Fruit fly (Drosophila melanogaster) whole organism, embryonic: ENCODE measurements around the gene CG33282.

ENCODE experiments used
- Atf-2 ChIP-seq: fragments of 200-800 bp; sonication (Bioruptor generic); optimal IDR thresholded peaks from 2 replicates; lab custom pipeline; 2016; ENCODE audit warnings: missing biosample characterization, missing genetic modification characterization
- CG10274 ChIP-seq: fragments of 200-800 bp; sonication (Bioruptor generic); optimal IDR thresholded peaks from 3 replicates; lab custom pipeline; 2017; ENCODE audit warnings: missing biosample characterization, mild to moderate bottlenecking, missing genetic modification characterization
- CG11247 ChIP-seq: fragments of 200-800 bp; sonication (Bioruptor generic); IDR thresholded peaks from 2 replicates; pipeline ENCODE4 v1.3.6; 2022; ENCODE audit warnings: missing biosample characterization, missing genetic modification characterization
- CG11456 ChIP-seq: fragments of 200-800 bp; sonication (Bioruptor generic); IDR thresholded peaks from 3 replicates; pipeline ENCODE4 v1.3.6; 2022; ENCODE audit warnings: missing biosample characterization, missing genetic modification characterization
- CG12219 ChIP-seq: fragments of 200-800 bp; sonication (Bioruptor generic); optimal IDR thresholded peaks from 3 replicates; lab custom pipeline; 2018; ENCODE audit warnings: missing biosample characterization, mild to moderate bottlenecking, missing genetic modification characterization
- CG13624 ChIP-seq: fragments of 200-800 bp; sonication (Bioruptor generic); optimal IDR thresholded peaks from 2 replicates; lab custom pipeline; 2016; ENCODE audit warnings: missing biosample characterization, missing genetic modification characterization
- CG14667 ChIP-seq: fragments of 200-800 bp; sonication (Bioruptor generic); IDR thresholded peaks from 2 replicates; pipeline ENCODE4 v1.3.6; 2022; ENCODE audit warnings: missing biosample characterization, missing genetic modification characterization
- CG14965 ChIP-seq: fragments of 200-800 bp; sonication (Bioruptor generic); optimal IDR thresholded peaks from 2 replicates; lab custom pipeline; 2016; ENCODE audit warnings: missing biosample characterization, missing genetic modification characterization, borderline replicate concordance
- CG15011 ChIP-seq: fragments of 200-800 bp; sonication (Bioruptor generic); optimal IDR thresholded peaks from 3 replicates; lab custom pipeline; 2018; ENCODE audit warnings: missing biosample characterization, mild to moderate bottlenecking, missing genetic modification characterization
- CG1529 ChIP-seq: fragments of 200-800 bp; sonication (Bioruptor generic); optimal IDR thresholded peaks from 3 replicates; lab custom pipeline; 2018; ENCODE audit warnings: missing biosample characterization, missing genetic modification characterization
- CG30403 ChIP-seq: fragments of 200-800 bp; sonication (Bioruptor generic); optimal IDR thresholded peaks from 3 replicates; lab custom pipeline; 2016; ENCODE audit warnings: missing biosample characterization, missing genetic modification characterization
- CG4404 ChIP-seq: fragments of 200-800 bp; sonication (Bioruptor generic); IDR thresholded peaks from 2 replicates; pipeline ENCODE4 v1.3.6; 2022; ENCODE audit warnings: missing biosample characterization, missing genetic modification characterization
- CG4707 ChIP-seq: fragments of 200-800 bp; sonication (Bioruptor generic); optimal IDR thresholded peaks from 2 replicates; lab custom pipeline; 2018; ENCODE audit warnings: missing biosample characterization, mild to moderate bottlenecking, missing genetic modification characterization, moderate library complexity
- CG5180 ChIP-seq: fragments of 200-800 bp; sonication (Bioruptor generic); optimal IDR thresholded peaks from 3 replicates; lab custom pipeline; 2017; ENCODE audit warnings: missing biosample characterization, missing genetic modification characterization, mild to moderate bottlenecking, moderate library complexity, missing genetic modification reagents
- CG6272 ChIP-seq: fragments of 200-800 bp; sonication (Bioruptor generic); IDR thresholded peaks from 2 replicates; pipeline ENCODE4 v1.3.6; 2022; ENCODE audit warnings: missing biosample characterization, missing genetic modification characterization
- CG6854 ChIP-seq: fragments of 200-800 bp; sonication (Bioruptor generic); optimal IDR thresholded peaks from 3 replicates; lab custom pipeline; 2017; ENCODE audit warnings: missing biosample characterization, mild to moderate bottlenecking, missing genetic modification characterization
- CG7987 ChIP-seq: fragments of 200-800 bp; sonication (Bioruptor generic); optimal IDR thresholded peaks from 2 replicates; lab custom pipeline; 2018; ENCODE audit warnings: missing biosample characterization, mild to moderate bottlenecking, missing genetic modification characterization, moderate library complexity
- CG8290 ChIP-seq, 3 experiments: fragments of 200-800 bp; sonication (Bioruptor generic); optimal IDR thresholded peaks; 2 replicates each; lab custom pipeline; 2016 to 2019; ENCODE audit warnings: missing biosample characterization in 3 of 3, missing genetic modification characterization in 3 of 3, mild to moderate bottlenecking in 2 of 3, moderate library complexity in 1 of 3
- Dfd ChIP-seq, 2 experiments: fragments of >200 bp; optimal IDR thresholded peaks; 2 replicates each; lab custom pipeline; 2017; ENCODE audit warnings: missing biosample characterization in 2 of 2, missing genetic modification characterization in 2 of 2
- E2f1 ChIP-seq: fragments of 200-800 bp; sonication (Bioruptor generic); IDR thresholded peaks from 2 replicates; pipeline ENCODE4 v1.3.6; 2022; ENCODE audit warnings: missing biosample characterization, missing genetic modification characterization
- Elba2 ChIP-seq: fragments of 200-800 bp; sonication (Bioruptor generic); optimal IDR thresholded peaks from 3 replicates; lab custom pipeline; 2016; ENCODE audit warnings: missing biosample characterization, missing genetic modification characterization
- GATAe ChIP-seq: fragments of 200-800 bp; sonication (Bioruptor generic); conservative IDR thresholded peaks from 2 replicates; pipeline ENCODE4 v1.3.6; 2022; ENCODE audit warnings: missing biosample characterization, missing genetic modification characterization
- HLH3B ChIP-seq: fragments of 200-800 bp; sonication (Bioruptor generic); IDR thresholded peaks from 2 replicates; pipeline ENCODE4 v1.3.6; 2022; ENCODE audit warnings: missing biosample characterization, missing genetic modification characterization
- Lim3 ChIP-seq: fragments of 200-800 bp; sonication (Bioruptor generic); IDR thresholded peaks from 2 replicates; pipeline ENCODE4 v1.3.6; 2022; ENCODE audit warnings: missing biosample characterization, missing genetic modification characterization
- Myb ChIP-seq: fragments of 200-800 bp; sonication (Bioruptor generic); optimal IDR thresholded peaks from 2 replicates; lab custom pipeline; 2016; ENCODE audit warnings: missing biosample characterization, missing genetic modification characterization
- Optix ChIP-seq: fragments of 200-800 bp; sonication (Bioruptor generic); IDR thresholded peaks from 3 replicates; pipeline ENCODE4 v1.3.6; 2022; ENCODE audit warnings: missing biosample characterization, missing genetic modification characterization
- Ssrp ChIP-seq: fragments of 200-800 bp; sonication (Bioruptor generic); optimal IDR thresholded peaks from 2 replicates; lab custom pipeline; 2018; ENCODE audit warnings: missing biosample characterization, mild to moderate bottlenecking, missing genetic modification characterization, moderate library complexity
- al ChIP-seq: fragments of 200-800 bp; sonication (Bioruptor generic); IDR thresholded peaks from 2 replicates; pipeline ENCODE4 v1.3.6; 2022; ENCODE audit warnings: missing biosample characterization, missing genetic modification characterization
- aop ChIP-seq: fragments of 200-800 bp; sonication (Bioruptor generic); IDR thresholded peaks from 2 replicates; pipeline ENCODE4 v1.3.6; 2022; ENCODE audit warnings: missing biosample characterization, missing genetic modification characterization
- cg ChIP-seq: fragments of 200-800 bp; sonication (Bioruptor generic); optimal IDR thresholded peaks from 3 replicates; lab custom pipeline; 2019; ENCODE audit warnings: missing biosample characterization, mild to moderate bottlenecking, missing genetic modification characterization, moderate library complexity
- eyg ChIP-seq: fragments of 200-800 bp; sonication (Bioruptor generic); optimal IDR thresholded peaks from 3 replicates; lab custom pipeline; 2016; ENCODE audit warnings: missing biosample characterization, missing genetic modification characterization
- fd96Cb ChIP-seq: fragments of 200-800 bp; sonication (Bioruptor generic); optimal IDR thresholded peaks from 2 replicates; lab custom pipeline; 2018; ENCODE audit warnings: missing biosample characterization, mild to moderate bottlenecking, missing genetic modification characterization, moderate library complexity
- fu2 ChIP-seq: fragments of 200-800 bp; sonication (Bioruptor generic); optimal IDR thresholded peaks from 2 replicates; lab custom pipeline; 2016; ENCODE audit warnings: missing biosample characterization, missing genetic modification characterization
- gem ChIP-seq: fragments of 200-800 bp; sonication (Bioruptor generic); optimal IDR thresholded peaks from 2 replicates; lab custom pipeline; 2019; ENCODE audit warnings: missing biosample characterization, mild to moderate bottlenecking, missing genetic modification characterization, moderate library complexity
- lola ChIP-seq, 3 experiments: fragments of >200 bp in 2 of 3; fragments of 200-800 bp in 1 of 3; sonication (Bioruptor generic) in 1 of 3; optimal IDR thresholded peaks; 2 replicates each; lab custom pipeline; 2017 to 2019; ENCODE audit warnings: missing biosample characterization in 3 of 3, missing genetic modification characterization in 3 of 3, mild to moderate bottlenecking in 1 of 3, moderate library complexity in 1 of 3
- oc ChIP-seq: fragments of 200-800 bp; sonication (Bioruptor generic); optimal IDR thresholded peaks from 2 replicates; lab custom pipeline; 2018; ENCODE audit warnings: missing biosample characterization, mild to moderate bottlenecking, missing genetic modification characterization, moderate library complexity
- pum ChIP-seq: fragments of 200-800 bp; sonication (Bioruptor generic); optimal IDR thresholded peaks from 2 replicates; lab custom pipeline; 2016; ENCODE audit warnings: missing biosample characterization, missing genetic modification characterization
- pzg ChIP-seq: fragments of 200-800 bp; sonication (Bioruptor generic); optimal IDR thresholded peaks from 3 replicates; lab custom pipeline; 2018; ENCODE audit warnings: missing biosample characterization, mild to moderate bottlenecking, missing genetic modification characterization, moderate library complexity
- row ChIP-seq: fragments of 200-800 bp; sonication (Bioruptor generic); IDR thresholded peaks from 3 replicates; pipeline ENCODE4 v1.3.6; 2022; ENCODE audit warnings: missing biosample characterization, missing genetic modification characterization
- tap ChIP-seq: fragments of 200-800 bp; optimal IDR thresholded peaks from 3 replicates; lab custom pipeline; 2019; ENCODE audit warnings: missing biosample characterization, mild to moderate bottlenecking, missing genetic modification characterization, moderate library complexity
- tll ChIP-seq, 2 experiments: fragments of 200-800 bp in 1 of 2; fragments of >200 bp in 1 of 2; sonication (Bioruptor generic) in 1 of 2; optimal IDR thresholded peaks; 2 replicates each; lab custom pipeline; 2017 to 2019; ENCODE audit warnings: missing biosample characterization in 2 of 2, missing genetic modification characterization in 2 of 2, mild to moderate bottlenecking in 1 of 2, moderate library complexity in 1 of 2
- tna ChIP-seq: fragments of 200-800 bp; sonication (Bioruptor generic); IDR thresholded peaks from 2 replicates; pipeline ENCODE4 v1.3.6; 2022; ENCODE audit warnings: missing biosample characterization, missing genetic modification characterization; ENCODE audit not compliant: partially characterized antibody
- toy ChIP-seq: fragments of 200-800 bp; sonication (Bioruptor generic); IDR thresholded peaks from 2 replicates; pipeline ENCODE4 v1.3.6; 2022; ENCODE audit warnings: missing biosample characterization, missing genetic modification characterization
- vvl ChIP-seq: fragments of 200-800 bp; sonication (Bioruptor generic); IDR thresholded peaks from 2 replicates; pipeline ENCODE4 v1.3.6; 2022; ENCODE audit warnings: missing biosample characterization, missing genetic modification characterization
- wek ChIP-seq: fragments of 200-800 bp; sonication (Bioruptor generic); optimal IDR thresholded peaks from 3 replicates; lab custom pipeline; 2018; ENCODE audit warnings: missing biosample characterization, mild to moderate bottlenecking, missing genetic modification characterization, moderate library complexity
- zen ChIP-seq: fragments of 200-800 bp; sonication (Bioruptor generic); optimal IDR thresholded peaks from 3 replicates; lab custom pipeline; 2018; ENCODE audit warnings: missing biosample characterization, mild to moderate bottlenecking, missing genetic modification characterization, moderate library complexity
- zen2 ChIP-seq: fragments of 200-800 bp; sonication (Bioruptor generic); IDR thresholded peaks from 3 replicates; pipeline ENCODE4 v1.3.6; 2022; ENCODE audit warnings: missing biosample characterization, missing genetic modification characterization; ENCODE audit not compliant: partially characterized antibody
- zfh1 ChIP-seq: fragments of 200-800 bp; sonication (Bioruptor generic); IDR thresholded peaks from 3 replicates; pipeline ENCODE4 v1.3.6; 2022; ENCODE audit warnings: missing biosample characterization, missing genetic modification characterization

CG33282 gene

DNA sequence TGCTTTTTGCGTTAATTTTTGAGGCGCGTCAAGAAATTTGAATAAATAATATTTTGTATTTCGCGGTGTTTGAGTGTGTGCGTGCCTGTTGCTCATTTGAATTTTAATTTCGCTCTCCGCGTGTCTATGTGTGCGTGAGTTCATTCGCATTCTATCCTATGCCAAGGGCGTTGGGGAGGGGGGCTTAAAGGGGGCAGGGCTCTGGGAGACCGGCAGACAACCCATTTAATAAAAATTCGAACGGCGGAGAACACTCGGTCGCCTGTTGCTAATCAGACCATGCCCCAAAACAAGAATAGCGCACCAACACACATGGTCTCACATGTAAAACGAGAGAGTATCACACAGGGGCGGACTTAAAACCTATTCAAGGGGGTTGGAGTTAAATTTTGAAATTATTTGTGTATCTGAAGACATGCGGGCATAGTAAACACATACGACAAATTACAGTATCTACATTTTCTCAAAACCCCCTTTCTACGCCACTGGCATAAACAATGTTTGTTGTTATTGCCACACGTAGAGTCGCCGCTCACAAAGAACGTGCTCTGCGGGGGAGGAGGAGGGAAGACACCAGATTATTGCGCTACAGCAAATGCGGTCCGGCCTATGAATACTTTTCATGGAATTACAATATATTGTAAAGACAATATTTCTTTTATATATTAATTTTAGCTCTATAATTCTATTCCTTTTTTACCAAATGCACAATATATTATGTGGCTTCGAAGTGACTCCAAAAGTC, 25.8 kb upstream of the CG33282 start (continued):
- TF ChIP-seq eyg (GFP tag; lab: Kevin White, UChicago) (peak; percentile 99), HLH3B (peak; percentile 99), aop (peak; percentile 99), CG5180 (GFP tag; lab: Kevin White, UChicago) (peak; percentile 94), al (GFP tag; lab: Robert Waterston, UW) (peak; percentile 99), toy (GFP tag; lab: Robert Waterston, UW) (peak; percentile 99), tll (GFP tag; optimal IDR thresholded peaks at IDR 0.05; lab: Kevin White, UChicago) (peak in 1 of 2 experiments; percentile 90), CG14965 (GFP tag; lab: Kevin White, UChicago) (peak; percentile 94), GATAe (GFP tag; lab: Robert Waterston, UW) (peak; percentile 99), Lim3 (GFP tag; lab: Robert Waterston, UW) (peak; percentile 92), tna (GFP tag; lab: Robert Waterston, UW) (no peak; the same call in 1 of the 2 replicates), CG4707 (GFP tag; lab: Kevin White, UChicago) (peak; percentile 97), CG6272 (peak; percentile 99), vvl (GFP tag; lab: Robert Waterston, UW) (peak; percentile 100), zfh1 (GFP tag; lab: Robert Waterston, UW) (peak; percentile 99), CG30403 (GFP tag; lab: Kevin White, UChicago) (peak; percentile 100), fu2 (GFP tag; lab: Kevin White, UChicago) (peak; percentile 99), CG13624 (GFP tag; lab: Kevin White, UChicago) (peak; percentile 100), Optix (GFP tag; lab: Robert Waterston, UW) (peak; percentile 99), Dfd (GFP tag; optimal IDR thresholded peaks at IDR 0.05; lab: Kevin White, UChicago) (peak in 1 of 2 experiments; percentile 75), fd96Cb (peak; percentile 100), CG4404 (GFP tag; lab: Robert Waterston, UW) (peak; percentile 99), pum (GFP tag; lab: Kevin White, UChicago) (peak; percentile 99), CG8290 (GFP tag; optimal IDR thresholded peaks at IDR 0.05; lab: Kevin White, UChicago) (peak; percentile 100), CG8290 (tag; optimal IDR thresholded peaks at IDR 0.05; lab: Kevin White, UChicago) (peak; percentile 99 to 100), wek (peak; percentile 97), Elba2 (GFP tag; lab: Kevin White, UChicago) (peak; percentile 95), CG10274 (GFP tag; lab: Kevin White, UChicago) (peak; percentile 99), CG11247 (GFP tag; lab: Robert Waterston, UW) (peak; percentile 99), CG14667 (GFP tag; lab: Robert Waterston, UW) (peak; percentile 98), Atf-2 (peak; percentile 99), CG7987 (GFP tag; lab: Kevin White, UChicago) (peak; percentile 99), zen (tag; lab: Kevin White, UChicago) (peak; percentile 99), oc (tag; lab: Kevin White, UChicago) (peak; percentile 99), CG1529 (GFP tag; lab: Kevin White, UChicago) (peak; percentile 100), Myb (GFP tag; lab: Kevin White, UChicago) (peak; percentile 97), Ssrp (tag; lab: Kevin White, UChicago) (peak; percentile 99), CG6854 (peak; percentile 99), tap (peak; percentile 99), CG15011 (GFP tag; lab: Kevin White, UChicago) (peak; percentile 99), cg (GFP tag; lab: Kevin White, UChicago) (peak; percentile 81), E2f1 (GFP tag; lab: Robert Waterston, UW) (peak; percentile 99), row (GFP tag; lab: Robert Waterston, UW) (peak; percentile 100), gem (peak; percentile 100), pzg (GFP tag; lab: Kevin White, UChicago) (peak; percentile 64), CG12219 (GFP tag; lab: Kevin White, UChicago) (peak; percentile 100), CG11456 (GFP tag; lab: Robert Waterston, UW) (peak; percentile 100), lola (GFP tag; optimal IDR thresholded peaks at IDR 0.05; lab: Kevin White, UChicago) (peak in 1 of 3 experiments; percentile 99), zen2 (GFP tag; lab: Robert Waterston, UW) (no peak)
